Fruit fly (Drosophila melanogaster) whole organism, wandering third instar larva: ENCODE data around the gene bchs.

Source experiments
- Abd-B ChIP-seq: fragments of >200 bp; optimal IDR thresholded peaks from 2 replicates; lab custom pipeline; 2017; ENCODE audit warnings: missing biosample characterization, missing genetic modification characterization
- Hr78 ChIP-seq: fragments of >200 bp; optimal IDR thresholded peaks from 2 replicates; lab custom pipeline; 2017; ENCODE audit warnings: missing biosample characterization, missing genetic modification characterization
- Jra ChIP-seq: sonication (Bioruptor generic); optimal IDR thresholded peaks from 2 replicates; lab custom pipeline; 2016; ENCODE audit warnings: missing biosample characterization, missing genetic modification characterization
- Mio ChIP-seq: sonication (Bioruptor generic); optimal IDR thresholded peaks from 2 replicates; lab custom pipeline; 2016; ENCODE audit warnings: missing biosample characterization, missing genetic modification characterization
- N ChIP-seq: fragments of >200 bp; optimal IDR thresholded peaks from 2 replicates; lab custom pipeline; 2018; ENCODE audit warnings: missing biosample characterization, missing external identifiers, missing genetic modification characterization
- OdsH ChIP-seq: fragments of 200-800 bp; sonication (Bioruptor generic); optimal IDR thresholded peaks from 2 replicates; lab custom pipeline; 2016; ENCODE audit warnings: missing biosample characterization, mild to moderate bottlenecking, missing genetic modification characterization
- brk ChIP-seq: fragments of 200-800 bp; sonication (Bioruptor generic); optimal IDR thresholded peaks from 2 replicates; lab custom pipeline; 2016; ENCODE audit warnings: missing biosample characterization, mild to moderate bottlenecking, missing genetic modification characterization
- dl ChIP-seq, 2 experiments: fragments of 175-275, 200-275 bp in 1 of 2; fragments of 200-275 bp in 1 of 2; sonication (Bioruptor generic); optimal IDR thresholded peaks; lab custom pipeline; 2018; ENCODE audit warnings: mild to moderate bottlenecking in 2 of 2, missing biosample characterization in 2 of 2, missing genetic modification characterization in 2 of 2, moderate library complexity in 2 of 2; ENCODE audit not compliant: partially characterized antibody in 2 of 2, insufficient read depth in 1 of 2
- dmrt93B ChIP-seq: fragments of 200-800 bp; sonication (Bioruptor generic); optimal IDR thresholded peaks from 2 replicates; lab custom pipeline; 2018; ENCODE audit warnings: missing biosample characterization, mild to moderate bottlenecking, missing genetic modification characterization
- fru ChIP-seq: fragments of 200-800 bp; sonication (Bioruptor generic); optimal IDR thresholded peaks from 3 replicates; lab custom pipeline; 2016; ENCODE audit warnings: missing biosample characterization, mild to moderate bottlenecking, missing genetic modification characterization
- rgr ChIP-seq: fragments of 200-800 bp; sonication (Bioruptor generic); optimal IDR thresholded peaks from 3 replicates; lab custom pipeline; 2016; ENCODE audit warnings: missing biosample characterization, mild to moderate bottlenecking, missing genetic modification characterization
- sv ChIP-seq: fragments of 200-800 bp; sonication (Bioruptor generic); optimal IDR thresholded peaks from 3 replicates; lab custom pipeline; 2016; ENCODE audit warnings: missing biosample characterization, missing genetic modification characterization

- TF ChIP-seq rgr (no peak), Jra (GFP tag; lab: Kevin White, UChicago) (no peak), dl (GFP tag; optimal IDR thresholded peaks at IDR 0.05; lab: Kevin White, UChicago; ENCODE audit: insufficient read depth in 1 of 2, partially characterized antibody in 2 of 2) (no peak), dmrt93B (GFP tag; lab: Kevin White, UChicago) (no peak), Mio (GFP tag; lab: Kevin White, UChicago) (no peak), N (GFP tag; lab: Kevin White, UChicago) (no peak), Abd-B (GFP tag; lab: Kevin White, UChicago) (no peak), Hr78 (no peak), brk (GFP tag; lab: Kevin White, UChicago) (no peak), fru (GFP tag; lab: Kevin White, UChicago) (no peak), sv (no peak), OdsH (no peak)
These were observed 54.4 kb downstream of the bchs start for dm6 chr2L:5961169-5961918.
